Fruit fly (Drosophila melanogaster) whole organism, embryonic: ENCODE data around the gene CG44141.

Source experiments
- CG10209 ChIP-seq: fragments of 200-800 bp; sonication (Bioruptor generic); optimal IDR thresholded peaks from 3 replicates; lab custom pipeline; 2017; ENCODE audit warnings: missing biosample characterization, mild to moderate bottlenecking, missing genetic modification characterization, missing genetic modification reagents
- CG11504 ChIP-seq: fragments of 200-800 bp; sonication (Bioruptor generic); optimal IDR thresholded peaks from 3 replicates; lab custom pipeline; 2019; ENCODE audit warnings: missing biosample characterization, mild to moderate bottlenecking, missing genetic modification characterization, moderate library complexity
- CG12659 ChIP-seq: fragments of 200-800 bp; sonication (Bioruptor generic); optimal IDR thresholded peaks from 3 replicates; lab custom pipeline; 2017; ENCODE audit warnings: mild to moderate bottlenecking, missing biosample characterization, missing genetic modification reagents, missing genetic modification characterization
- CG12942 ChIP-seq: fragments of 200-800 bp; sonication (Bioruptor generic); optimal IDR thresholded peaks from 3 replicates; lab custom pipeline; 2016; ENCODE audit warnings: missing biosample characterization, missing genetic modification characterization
- CG2120 ChIP-seq: fragments of 200-800 bp; sonication (Bioruptor generic); optimal IDR thresholded peaks from 3 replicates; lab custom pipeline; 2016; ENCODE audit warnings: missing biosample characterization, missing genetic modification characterization
- CG30403 ChIP-seq: fragments of 200-800 bp; sonication (Bioruptor generic); optimal IDR thresholded peaks from 3 replicates; lab custom pipeline; 2016; ENCODE audit warnings: missing biosample characterization, missing genetic modification characterization
- CG34224 ChIP-seq: fragments of 200-800 bp; sonication (Bioruptor generic); IDR thresholded peaks from 3 replicates; pipeline ENCODE4 v1.3.6; 2022; ENCODE audit warnings: missing biosample characterization, missing genetic modification characterization; ENCODE audit not compliant: partially characterized antibody
- CG3726 ChIP-seq: fragments of 200-800 bp; sonication (Bioruptor generic); IDR thresholded peaks from 3 replicates; pipeline ENCODE4, ENCODE4 v1.3.6; 2022; ENCODE audit warnings: missing biosample characterization, missing genetic modification characterization
- CG3995 ChIP-seq: fragments of 200-800 bp; sonication (Bioruptor generic); optimal IDR thresholded peaks from 3 replicates; lab custom pipeline; 2016; ENCODE audit warnings: missing biosample characterization, missing genetic modification characterization
- CG4617 ChIP-seq: fragments of 200-800 bp; sonication (Bioruptor generic); optimal IDR thresholded peaks from 3 replicates; lab custom pipeline; 2016; ENCODE audit warnings: missing biosample characterization, missing genetic modification characterization, borderline replicate concordance
- CG6254 ChIP-seq: fragments of 200-800 bp; sonication (Bioruptor generic); optimal IDR thresholded peaks from 3 replicates; lab custom pipeline; 2017; ENCODE audit warnings: mild to moderate bottlenecking, missing biosample characterization, missing genetic modification reagents, missing genetic modification characterization
- CG7372 ChIP-seq: fragments of 200-800 bp; sonication (Bioruptor generic); IDR thresholded peaks from 2 replicates; pipeline ENCODE4 v1.3.6; 2022; ENCODE audit warnings: missing biosample characterization, missing genetic modification characterization
- CG8089 ChIP-seq: fragments of 200-800 bp; sonication (Bioruptor generic); optimal IDR thresholded peaks from 3 replicates; lab custom pipeline; 2016; ENCODE audit warnings: missing biosample characterization, missing genetic modification characterization
- CG8944 ChIP-seq: fragments of 200-800 bp; sonication (Bioruptor generic); optimal IDR thresholded peaks from 3 replicates; lab custom pipeline; 2016; ENCODE audit warnings: missing biosample characterization, missing genetic modification characterization
- CG9609 ChIP-seq: fragments of 200-800 bp; sonication (Bioruptor generic); optimal IDR thresholded peaks from 3 replicates; lab custom pipeline; 2016; ENCODE audit warnings: missing biosample characterization, missing genetic modification characterization
- CG9817 ChIP-seq: fragments of 200-800 bp; sonication (Bioruptor generic); optimal IDR thresholded peaks from 2 replicates; lab custom pipeline; 2018; ENCODE audit warnings: missing biosample characterization, mild to moderate bottlenecking, missing genetic modification characterization, moderate library complexity
- CTCF ChIP-seq: fragments of 200-800 bp; sonication (Bioruptor generic); optimal IDR thresholded peaks from 2 replicates; lab custom pipeline; 2017; ENCODE audit warnings: missing biosample characterization, mild to moderate bottlenecking, missing genetic modification characterization, moderate library complexity
- Chrac-16 ChIP-seq: fragments of 200-800 bp; sonication (Bioruptor generic); optimal IDR thresholded peaks from 3 replicates; lab custom pipeline; 2016; ENCODE audit warnings: missing biosample characterization, missing genetic modification characterization
- CkIIα-i1 ChIP-seq: fragments of 200-800 bp; sonication (Bioruptor generic); IDR thresholded peaks from 2 replicates; pipeline ENCODE4 v1.3.6; 2022; ENCODE audit warnings: missing biosample characterization, missing genetic modification characterization
- Dek ChIP-seq: fragments of 200-800 bp; sonication (Bioruptor generic); optimal IDR thresholded peaks from 3 replicates; lab custom pipeline; 2019; ENCODE audit warnings: missing biosample characterization, mild to moderate bottlenecking, missing genetic modification characterization, moderate library complexity
- ERR ChIP-seq: fragments of 200-800 bp; sonication (Bioruptor generic); optimal IDR thresholded peaks from 2 replicates; lab custom pipeline; 2016; ENCODE audit warnings: missing biosample characterization, missing genetic modification characterization
- Fer3 ChIP-seq: fragments of 200-800 bp; sonication (Bioruptor generic); optimal IDR thresholded peaks from 2 replicates; lab custom pipeline; 2018; ENCODE audit warnings: missing biosample characterization, mild to moderate bottlenecking, missing genetic modification characterization, moderate library complexity
- Jarid2 ChIP-seq: fragments of 200-800 bp; sonication (Bioruptor generic); optimal IDR thresholded peaks from 3 replicates; lab custom pipeline; 2017; ENCODE audit warnings: mild to moderate bottlenecking, missing biosample characterization, missing genetic modification reagents, missing genetic modification characterization
- MBD-R2 ChIP-seq: fragments of 200-800 bp; sonication (Bioruptor generic); IDR thresholded peaks from 2 replicates; pipeline ENCODE4 v1.3.6; 2022; ENCODE audit warnings: missing biosample characterization, missing genetic modification characterization
- Mes4 ChIP-seq: fragments of 200-800 bp; sonication (Bioruptor generic); optimal IDR thresholded peaks from 2 replicates; lab custom pipeline; 2016; ENCODE audit warnings: missing biosample characterization, missing genetic modification characterization
- Mrtf ChIP-seq: fragments of 200-800 bp; sonication (Bioruptor generic); IDR thresholded peaks from 3 replicates; pipeline ENCODE4 v1.3.6; 2022; ENCODE audit warnings: missing biosample characterization, missing genetic modification characterization
- Tbp ChIP-seq: fragments of >200 bp; optimal IDR thresholded peaks from 2 replicates; lab custom pipeline; 2018; ENCODE audit warnings: missing biosample characterization, missing genetic modification characterization
- ab ChIP-seq: fragments of 200-800 bp; sonication (Bioruptor generic); optimal IDR thresholded peaks from 2 replicates; lab custom pipeline; 2016; ENCODE audit warnings: missing biosample characterization, missing genetic modification characterization
- ac ChIP-seq: fragments of 200-800 bp; sonication (Bioruptor generic); optimal IDR thresholded peaks from 3 replicates; lab custom pipeline; 2017; ENCODE audit warnings: missing biosample characterization, mild to moderate bottlenecking, missing genetic modification characterization
- aop ChIP-seq: fragments of 200-800 bp; sonication (Bioruptor generic); IDR thresholded peaks from 2 replicates; pipeline ENCODE4 v1.3.6; 2022; ENCODE audit warnings: missing biosample characterization, missing genetic modification characterization
- bab2 ChIP-seq: fragments of 200-800 bp; sonication (Bioruptor generic); optimal IDR thresholded peaks from 2 replicates; lab custom pipeline; 2016; ENCODE audit warnings: missing biosample characterization, missing genetic modification characterization
- croc ChIP-seq: fragments of 200-800 bp; sonication (Bioruptor generic); conservative IDR thresholded peaks from 3 replicates; pipeline ENCODE4 v1.3.6; 2022; ENCODE audit warnings: missing biosample characterization, missing genetic modification characterization
- disco-r ChIP-seq: fragments of 200-800 bp; sonication (Bioruptor generic); optimal IDR thresholded peaks from 2 replicates; lab custom pipeline; 2016; ENCODE audit warnings: missing biosample characterization, missing genetic modification characterization
- en ChIP-seq: fragments of 200-800 bp; sonication (Bioruptor generic); optimal IDR thresholded peaks from 2 replicates; lab custom pipeline; 2016; ENCODE audit warnings: missing biosample characterization, missing genetic modification characterization
- eyg ChIP-seq: fragments of 200-800 bp; sonication (Bioruptor generic); optimal IDR thresholded peaks from 3 replicates; lab custom pipeline; 2016; ENCODE audit warnings: missing biosample characterization, missing genetic modification characterization
- fd102C ChIP-seq: fragments of 200-800 bp; sonication (Bioruptor generic); optimal IDR thresholded peaks from 2 replicates; lab custom pipeline; 2018; ENCODE audit warnings: missing biosample characterization, mild to moderate bottlenecking, missing genetic modification characterization, moderate library complexity
- fd96Cb ChIP-seq: fragments of 200-800 bp; sonication (Bioruptor generic); optimal IDR thresholded peaks from 2 replicates; lab custom pipeline; 2018; ENCODE audit warnings: missing biosample characterization, mild to moderate bottlenecking, missing genetic modification characterization, moderate library complexity
- hkb ChIP-seq, 2 experiments: fragments of 200-800 bp in 1 of 2; fragments of >200 bp in 1 of 2; sonication (Bioruptor generic) in 1 of 2; IDR thresholded peaks in 1 of 2; optimal IDR thresholded peaks in 1 of 2; 2 replicates each; pipeline versions ENCODE4 v1.3.6 to Lab custom; 2017 to 2022; ENCODE audit warnings: missing biosample characterization in 1 of 2, missing genetic modification characterization in 1 of 2
- jumu ChIP-seq: fragments of 200-800 bp; sonication (Bioruptor generic); optimal IDR thresholded peaks from 3 replicates; lab custom pipeline; 2016; ENCODE audit warnings: missing biosample characterization, missing genetic modification characterization
- kah ChIP-seq: fragments of 200-800 bp; sonication (Bioruptor generic); optimal IDR thresholded peaks from 2 replicates; lab custom pipeline; 2018; ENCODE audit warnings: missing biosample characterization, mild to moderate bottlenecking, missing genetic modification characterization
- mam ChIP-seq: fragments of 200-800 bp; sonication (Bioruptor generic); optimal IDR thresholded peaks from 3 replicates; lab custom pipeline; 2016; ENCODE audit warnings: missing biosample characterization, missing genetic modification characterization
- oc ChIP-seq: fragments of 200-800 bp; sonication (Bioruptor generic); optimal IDR thresholded peaks from 2 replicates; lab custom pipeline; 2018; ENCODE audit warnings: missing biosample characterization, mild to moderate bottlenecking, missing genetic modification characterization, moderate library complexity
- pum ChIP-seq: fragments of 200-800 bp; sonication (Bioruptor generic); optimal IDR thresholded peaks from 2 replicates; lab custom pipeline; 2016; ENCODE audit warnings: missing biosample characterization, missing genetic modification characterization
- salm ChIP-seq: fragments of 200-800 bp; sonication (Bioruptor generic); optimal IDR thresholded peaks from 2 replicates; lab custom pipeline; 2018; ENCODE audit warnings: missing biosample characterization, mild to moderate bottlenecking, missing genetic modification characterization
- schlank ChIP-seq: fragments of 200-800 bp; sonication (Bioruptor generic); optimal IDR thresholded peaks from 2 replicates; lab custom pipeline; 2018; ENCODE audit warnings: missing biosample characterization, mild to moderate bottlenecking, missing genetic modification characterization
- scrt ChIP-seq: fragments of 200-800 bp; sonication (Bioruptor generic); optimal IDR thresholded peaks from 2 replicates; lab custom pipeline; 2018; ENCODE audit warnings: missing biosample characterization, mild to moderate bottlenecking, missing genetic modification characterization, moderate library complexity
- seq ChIP-seq: fragments of 200-800 bp; sonication (Bioruptor generic); IDR thresholded peaks from 2 replicates; pipeline ENCODE4 v1.3.6; 2022; ENCODE audit warnings: missing biosample characterization, missing genetic modification characterization
- sim ChIP-seq: fragments of 200-800 bp; sonication (Bioruptor generic); IDR thresholded peaks from 2 replicates; pipeline ENCODE4 v1.3.6; 2022; ENCODE audit warnings: missing biosample characterization, missing genetic modification characterization
- sisA ChIP-seq: fragments of 200-800 bp; sonication (Bioruptor generic); IDR thresholded peaks from 2 replicates; pipeline ENCODE4 v1.3.6; 2022; ENCODE audit warnings: missing biosample characterization, missing genetic modification characterization
- slbo ChIP-seq: fragments of 200-800 bp; sonication (Bioruptor generic); IDR thresholded peaks from 2 replicates; pipeline ENCODE4 v1.3.6; 2022; ENCODE audit warnings: missing biosample characterization, missing genetic modification characterization
- sna ChIP-seq: fragments of 200-800 bp; sonication (Bioruptor generic); IDR thresholded peaks from 2 replicates; pipeline ENCODE4 v1.3.6; 2022; ENCODE audit warnings: missing biosample characterization, missing genetic modification characterization; ENCODE audit not compliant: partially characterized antibody
- ssp ChIP-seq: fragments of 200-800 bp; sonication (Bioruptor generic); IDR thresholded peaks from 2 replicates; pipeline ENCODE4 v1.3.6; 2022; ENCODE audit warnings: missing biosample characterization, missing genetic modification characterization
- wor ChIP-seq: fragments of 200-800 bp; sonication (Bioruptor generic); IDR thresholded peaks from 2 replicates; pipeline ENCODE4 v1.3.6; 2022; ENCODE audit warnings: missing biosample characterization, missing genetic modification characterization

CG44141 gene

dm6 chr2L:15643791-15644190 lies 15.5 kb downstream of the CG44141 start (continued):
- TF ChIP-seq Mrtf (GFP tag; lab: Robert Waterston, UW) (no peak), Fer3 (tag; lab: Kevin White, UChicago) (no peak), en (GFP tag; lab: Kevin White, UChicago) (peak; percentile 23), kah (GFP tag; lab: Kevin White, UChicago) (no peak), CTCF (GFP tag; lab: Kevin White, UChicago) (peak; percentile 97), Tbp (GFP tag; lab: Kevin White, UChicago) (no peak), CG11504 (tag; lab: Kevin White, UChicago) (no peak), sisA (no peak), CG30403 (GFP tag; lab: Kevin White, UChicago) (peak; percentile 31), fd102C (GFP tag; lab: Kevin White, UChicago) (no peak), CG12942 (GFP tag; lab: Kevin White, UChicago) (peak; percentile 10), jumu (GFP tag; lab: Kevin White, UChicago) (no peak), CG9817 (tag; lab: Kevin White, UChicago) (no peak), seq (GFP tag; lab: Robert Waterston, UW) (no peak), eyg (GFP tag; lab: Kevin White, UChicago) (no peak), ERR (GFP tag; lab: Kevin White, UChicago) (no peak), croc (GFP tag; lab: Robert Waterston, UW) (no peak), hkb (optimal IDR thresholded peaks at IDR 0.05; lab: Kevin White, UChicago) (no peak), hkb (GFP tag; IDR thresholded peaks at IDR 0.05; lab: Robert Waterston, UW) (no peak), Dek (tag; lab: Kevin White, UChicago) (no peak), CkIIα-i1 (no peak), oc (tag; lab: Kevin White, UChicago) (no peak), ac (GFP tag; lab: Kevin White, UChicago) (no peak), schlank (tag; lab: Kevin White, UChicago) (no peak), scrt (GFP tag; lab: Kevin White, UChicago) (no peak), CG34224 (GFP tag; lab: Robert Waterston, UW) (no peak), CG3726 (GFP tag; lab: Robert Waterston, UW) (0 out of 3 replicates have a peak, but pooled peaks have one; percentile 29), MBD-R2 (GFP tag; lab: Robert Waterston, UW) (no peak), CG10209 (GFP tag; lab: Kevin White, UChicago) (no peak), pum (GFP tag; lab: Kevin White, UChicago) (no peak), CG3995 (no peak), CG2120 (no peak), Chrac-16 (GFP tag; lab: Kevin White, UChicago) (peak; percentile 21), Jarid2 (GFP tag; lab: Kevin White, UChicago) (no peak), CG9609 (GFP tag; lab: Kevin White, UChicago) (peak; percentile 5), CG8089 (GFP tag; lab: Kevin White, UChicago) (no peak), aop (GFP tag; lab: Robert Waterston, UW) (no peak), CG4617 (no peak), CG12659 (GFP tag; lab: Kevin White, UChicago) (no peak), salm (tag; lab: Kevin White, UChicago) (no peak), disco-r (GFP tag; lab: Kevin White, UChicago) (no peak), sna (GFP tag; lab: Robert Waterston, UW) (no peak), wor (GFP tag; lab: Robert Waterston, UW) (no peak), ab (GFP tag; lab: Kevin White, UChicago) (no peak), CG7372 (GFP tag; lab: Robert Waterston, UW) (0 out of 2 replicates have a peak, but pooled peaks have one; percentile 18), ssp (GFP tag; lab: Robert Waterston, UW) (no peak), fd96Cb (tag; lab: Kevin White, UChicago) (no peak), Mes4 (GFP tag; lab: Kevin White, UChicago) (no peak), sim (no peak), CG8944 (GFP tag; lab: Kevin White, UChicago) (peak; percentile 24), bab2 (GFP tag; lab: Kevin White, UChicago) (peak; percentile 13), CG6254 (GFP tag; lab: Kevin White, UChicago) (no peak), slbo (GFP tag; lab: Robert Waterston, UW) (no peak), mam (GFP tag; lab: Kevin White, UChicago) (peak; percentile 9)
